Fruit fly (Drosophila melanogaster) whole organism, wandering third instar larva: Measurements from ENCODE around the gene CG6055.

Source experiments
- Dfd ChIP-seq: fragments of >200 bp; optimal IDR thresholded peaks from 2 replicates; lab custom pipeline; 2017; ENCODE audit warnings: missing biosample characterization, missing genetic modification characterization
- pan ChIP-seq: fragments of >200 bp; optimal IDR thresholded peaks from 2 replicates; lab custom pipeline; 2017

DNA sequence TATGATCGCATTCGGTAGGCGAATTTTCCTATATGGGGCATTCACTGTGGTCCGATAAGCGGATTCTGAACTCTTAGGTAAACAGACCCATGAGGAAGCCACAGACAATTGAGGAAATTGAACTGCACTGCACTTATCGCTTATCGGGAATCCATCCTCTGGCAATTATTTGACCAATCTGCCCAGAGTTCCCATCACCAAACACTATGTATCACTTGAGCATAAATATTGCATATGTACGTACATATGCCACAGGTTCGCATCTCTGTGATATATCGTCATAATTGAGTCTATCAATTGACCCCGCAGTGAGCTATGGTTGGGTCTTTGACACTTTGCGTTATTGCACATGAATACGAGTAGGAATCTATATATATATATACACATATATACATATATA lies 18.0 kb upstream of the CG6055 start:
- TF ChIP-seq Dfd (GFP tag; lab: Kevin White, UChicago) (no peak), pan (lab: Kevin White, UChicago) (no peak)
